Worm (Caenorhabditis elegans): ENCODE measurements around the gene B0563.10.

DNA sequence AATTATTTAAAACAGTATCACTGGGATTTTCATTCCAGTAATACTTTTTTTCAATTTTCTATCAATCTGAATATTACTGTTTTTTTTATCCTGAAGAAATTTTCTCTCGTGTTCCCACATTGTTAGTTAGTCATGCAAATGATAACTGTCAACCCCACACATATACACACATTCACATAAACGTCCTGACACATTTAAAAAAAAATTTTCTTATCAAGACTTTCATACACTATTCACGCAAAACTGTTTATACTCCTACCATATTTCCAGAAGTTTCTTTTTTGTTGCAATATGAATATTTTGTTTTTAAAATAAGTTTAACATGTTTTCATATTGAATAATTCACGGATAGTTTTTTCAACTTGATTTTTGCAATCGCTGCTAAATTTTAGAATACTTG, 41.4 kb upstream of the B0563.10 start:
- TF ChIP-seq F57C9.4 (tag; optimal IDR thresholded peaks at IDR 0.05) = no peak
- no peak for TF ChIP-seq mel-28 (tag; optimal IDR thresholded peaks at IDR 0.05; ENCODE audit: borderline replicate concordance)
- no peak for TF ChIP-seq Y79H2A.3 (GFP tag; conservative IDR thresholded peaks at IDR 0.05)
- no peak for TF ChIP-seq pha-4 (tag; optimal IDR thresholded peaks at IDR 0.05)
- no peak for TF ChIP-seq ZK185.1 (tag; optimal IDR thresholded peaks at IDR 0.05; ENCODE audit: poor library complexity, severe bottlenecking)
- TF ChIP-seq Y95B8A.8 (GFP tag; IDR thresholded peaks at IDR 0.05) = no peak
- TF ChIP-seq him-1 (tag; optimal IDR thresholded peaks at IDR 0.05) = no peak
- TF ChIP-seq madf-6 (GFP tag; IDR thresholded peaks at IDR 0.05) = no peak
- no peak for TF ChIP-seq lir-1 (GFP tag; conservative IDR thresholded peaks at IDR 0.05)
- no peak for TF ChIP-seq unc-62 (GFP tag; optimal IDR thresholded peaks at IDR 0.05)
- TF ChIP-seq aptf-3 (GFP tag; IDR thresholded peaks at IDR 0.05) = no peak
- TF ChIP-seq nhr-179 (tag; optimal IDR thresholded peaks at IDR 0.05) = no peak
- TF ChIP-seq dox-1 (GFP tag; IDR thresholded peaks at IDR 0.05) = no peak
